Fruit fly (Drosophila melanogaster): ENCODE measurements around the gene CG12499.

CG12499 gene

dm6 chr3R:22432200-22432804 lies 14.1 kb downstream of the CG12499 start:
- TF ChIP-seq h (optimal IDR thresholded peaks at IDR 0.05) (no peak), Sin3A (optimal IDR thresholded peaks at IDR 0.05) (no peak), ttk (optimal IDR thresholded peaks at IDR 0.05) (no peak)

DNA sequence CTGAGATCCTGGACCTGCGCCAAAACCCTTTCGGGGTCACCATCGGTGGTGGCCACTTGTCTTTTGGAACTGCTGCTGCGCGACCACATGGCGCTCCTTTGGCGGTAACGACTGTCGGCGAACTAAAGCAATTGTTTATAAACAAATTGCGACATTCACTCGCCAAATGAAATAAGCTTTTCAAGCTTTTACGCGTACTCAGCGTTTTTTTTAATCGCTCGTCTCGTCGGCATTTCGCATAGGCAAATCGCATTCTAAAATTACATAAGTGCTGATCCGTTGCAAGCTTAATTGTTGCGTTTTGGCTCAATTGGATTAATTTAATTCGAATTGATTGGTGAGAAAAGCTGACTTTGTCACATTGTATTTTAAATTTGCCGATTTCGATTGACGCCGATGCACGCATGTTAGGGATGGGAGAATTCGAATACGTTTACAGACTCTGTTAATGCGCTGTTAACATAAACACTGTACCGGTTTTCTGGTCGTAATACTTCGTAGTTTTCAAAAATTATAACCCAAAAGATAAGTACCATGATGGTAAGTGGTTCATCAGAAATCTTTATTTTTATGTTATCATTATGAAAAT lies 21.7 kb downstream of the CG12499 start, which contains the start of gene pinta:
TSS of gene pinta (minus strand) at position 328 of the 589 bp plus-strand sequence.
- TF ChIP-seq ttk (optimal IDR thresholded peaks at IDR 0.05) (no peak), Sin3A (optimal IDR thresholded peaks at IDR 0.05) (no peak)

DNA sequence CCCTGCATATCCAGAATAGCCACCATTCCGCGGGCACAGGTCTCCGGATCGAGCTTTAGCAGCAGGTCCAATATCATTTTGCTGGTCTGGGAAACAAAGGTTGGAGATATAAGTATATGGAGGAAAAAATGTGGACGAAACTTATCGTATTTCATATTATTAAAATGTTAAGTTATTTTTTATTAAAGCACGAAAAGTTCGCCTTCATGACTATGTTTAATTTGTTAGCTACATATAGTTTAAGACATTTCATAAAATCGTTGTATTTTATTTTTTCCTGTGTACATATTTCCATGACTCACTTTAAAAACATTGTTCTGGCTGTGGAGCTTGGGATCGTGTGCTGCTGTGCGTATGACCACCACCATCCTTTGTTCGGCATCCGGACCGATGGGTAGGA lies 22.4 kb downstream of the CG12499 start:
- no peak for TF ChIP-seq ttk (optimal IDR thresholded peaks at IDR 0.05)
- no peak for TF ChIP-seq psq (optimal IDR thresholded peaks at IDR 0.05)
- TF ChIP-seq insv (optimal IDR thresholded peaks at IDR 0.05), result no peak
- TF ChIP-seq h (optimal IDR thresholded peaks at IDR 0.05), result no peak
- no peak for TF ChIP-seq Sin3A (optimal IDR thresholded peaks at IDR 0.05)
- no peak for TF ChIP-seq Myc (optimal IDR thresholded peaks at IDR 0.05)

DNA sequence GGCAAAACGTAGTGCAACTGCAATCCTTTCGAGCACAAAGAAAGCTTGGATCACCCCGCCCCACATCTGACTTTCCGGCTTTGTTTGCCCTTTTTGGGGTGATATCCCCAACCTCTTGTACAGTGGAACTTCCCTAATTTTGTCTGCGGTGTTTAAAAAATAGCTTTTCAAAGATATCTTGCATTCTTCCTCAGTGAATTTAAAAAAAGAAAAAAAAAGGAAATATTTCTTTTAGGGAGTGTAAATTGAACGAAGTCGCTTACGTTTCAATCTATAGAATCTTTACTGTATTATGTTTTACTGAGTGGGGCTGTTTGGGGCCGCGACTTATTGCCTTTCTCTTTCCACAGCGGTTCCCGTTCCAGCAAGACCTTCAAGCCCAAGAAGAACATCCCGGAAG lies 24.8 kb downstream of the CG12499 start:
- TF ChIP-seq psq (optimal IDR thresholded peaks at IDR 0.05), result no peak
- no peak for TF ChIP-seq ttk (optimal IDR thresholded peaks at IDR 0.05)
- no peak for TF ChIP-seq Myc (optimal IDR thresholded peaks at IDR 0.05)
- no peak for TF ChIP-seq h (optimal IDR thresholded peaks at IDR 0.05)
- no peak for TF ChIP-seq insv (optimal IDR thresholded peaks at IDR 0.05)
- no peak for TF ChIP-seq Sin3A (optimal IDR thresholded peaks at IDR 0.05)

dm6 chr3R:22420911-22421310 lies 25.5 kb downstream of the CG12499 start, which contains the start of the genes Nop56 and mats:
TSS of gene Nop56 (minus strand) at chr3R:22421068.
TSS of gene mats (plus strand) at chr3R:22421161.
- TF ChIP-seq ttk (optimal IDR thresholded peaks at IDR 0.05) (no peak), psq (optimal IDR thresholded peaks at IDR 0.05) (no peak), Sin3A (optimal IDR thresholded peaks at IDR 0.05) (no peak), h (optimal IDR thresholded peaks at IDR 0.05) (no peak), Myc (optimal IDR thresholded peaks at IDR 0.05) (no peak), insv (optimal IDR thresholded peaks at IDR 0.05) (no peak)

dm6 chr3R:22411879-22412587 lies 34.4 kb downstream of the CG12499 start:
- TF ChIP-seq Myc (optimal IDR thresholded peaks at IDR 0.05) (no peak), psq (optimal IDR thresholded peaks at IDR 0.05) (no peak), h (optimal IDR thresholded peaks at IDR 0.05) (no peak), Sin3A (optimal IDR thresholded peaks at IDR 0.05) (no peak), insv (optimal IDR thresholded peaks at IDR 0.05) (no peak), ttk (optimal IDR thresholded peaks at IDR 0.05) (no peak)

DNA sequence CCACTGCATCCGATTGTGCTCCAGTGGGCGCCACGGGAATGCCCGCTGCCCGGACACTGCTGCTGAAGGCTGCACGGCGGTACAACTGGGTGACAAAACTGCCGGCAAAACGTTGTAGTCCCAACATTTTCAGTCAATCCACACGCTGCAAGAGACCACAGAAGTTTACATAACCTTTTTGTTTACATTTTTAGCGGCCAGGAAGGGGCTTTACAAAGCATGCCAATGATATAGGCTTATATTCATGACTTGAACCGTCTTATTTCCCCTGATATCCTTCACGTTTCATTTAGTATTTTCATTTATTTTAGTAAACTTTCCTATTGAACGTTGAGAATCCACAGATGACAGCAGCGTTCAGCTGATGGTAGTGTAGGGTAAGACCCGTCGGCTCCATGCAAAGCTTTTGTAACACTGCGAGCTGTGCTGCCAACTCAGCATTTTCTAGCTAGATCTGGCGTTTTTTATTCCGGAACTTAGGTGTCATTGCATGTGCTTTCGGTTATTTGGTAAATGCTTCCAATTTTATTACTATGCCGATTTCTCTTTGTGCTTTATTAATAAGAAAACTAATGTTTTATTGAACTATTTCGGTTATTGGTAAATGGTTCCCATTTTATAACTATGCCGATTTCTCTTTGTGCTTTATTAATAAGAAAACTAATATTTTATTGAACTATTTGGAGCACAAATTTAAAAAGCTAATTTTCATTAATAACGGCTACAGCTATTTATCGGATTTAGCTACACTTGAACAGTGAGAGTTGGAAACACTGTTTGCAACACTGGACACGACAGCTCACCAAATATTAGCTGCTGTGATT lies 35.6 kb downstream of the CG12499 start, which contains the start of the genes CG13850 and lqfR:
TSS of gene CG13850 (minus strand) at position 379 of the 824 bp plus-strand sequence.
TSS of gene lqfR (plus strand) at position 765 of the 824 bp plus-strand sequence.
- TF ChIP-seq Sin3A (optimal IDR thresholded peaks at IDR 0.05) (no peak), ttk (optimal IDR thresholded peaks at IDR 0.05) (no peak), h (optimal IDR thresholded peaks at IDR 0.05) (no peak), Myc (optimal IDR thresholded peaks at IDR 0.05) (no peak), psq (optimal IDR thresholded peaks at IDR 0.05) (no peak), insv (optimal IDR thresholded peaks at IDR 0.05) (no peak)

DNA sequence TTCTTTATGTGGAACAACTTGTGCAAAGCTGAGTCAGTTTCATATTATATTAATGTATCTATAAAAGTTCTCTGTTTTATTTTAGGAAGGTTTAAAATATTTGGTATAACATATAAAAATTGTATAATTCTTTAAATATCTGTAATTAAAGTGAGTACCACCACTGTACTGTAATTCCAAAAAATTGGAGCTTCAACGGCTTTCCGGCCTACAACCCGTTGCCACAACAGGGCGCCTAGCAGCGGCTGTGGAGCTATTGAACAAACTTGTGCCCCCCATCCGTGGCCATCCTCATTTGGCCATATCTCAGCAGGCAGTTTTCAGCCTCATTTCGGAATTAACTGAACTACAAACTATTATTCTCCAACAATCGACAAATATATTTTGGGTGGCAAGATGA lies 40.7 kb downstream of the CG12499 start, which contains the start of gene CG13855:
TSS of gene CG13855 (plus strand) at position 301 of the 400 bp plus-strand sequence.
- TF ChIP-seq psq (optimal IDR thresholded peaks at IDR 0.05) (no peak), h (optimal IDR thresholded peaks at IDR 0.05) (no peak), ttk (optimal IDR thresholded peaks at IDR 0.05) (no peak), Sin3A (optimal IDR thresholded peaks at IDR 0.05) (no peak), Myc (optimal IDR thresholded peaks at IDR 0.05) (no peak), insv (optimal IDR thresholded peaks at IDR 0.05) (no peak)

dm6 chr3R:22402355-22402754 lies 44.0 kb downstream of the CG12499 start, which contains the start of gene CG13856:
TSS of gene CG13856 (plus strand) at chr3R:22402655.
- TF ChIP-seq insv (optimal IDR thresholded peaks at IDR 0.05), result no peak
- TF ChIP-seq psq (optimal IDR thresholded peaks at IDR 0.05), result no peak
- no peak for TF ChIP-seq h (optimal IDR thresholded peaks at IDR 0.05)
- TF ChIP-seq Sin3A (optimal IDR thresholded peaks at IDR 0.05), result no peak
- no peak for TF ChIP-seq Myc (optimal IDR thresholded peaks at IDR 0.05)
- no peak for TF ChIP-seq ttk (optimal IDR thresholded peaks at IDR 0.05)

dm6 chr3R:22400246-22400645 lies 46.1 kb downstream of the CG12499 start:
- TF ChIP-seq ttk (optimal IDR thresholded peaks at IDR 0.05) (no peak), psq (optimal IDR thresholded peaks at IDR 0.05) (no peak), h (optimal IDR thresholded peaks at IDR 0.05) (no peak), insv (optimal IDR thresholded peaks at IDR 0.05) (no peak), Myc (optimal IDR thresholded peaks at IDR 0.05) (no peak), Sin3A (optimal IDR thresholded peaks at IDR 0.05) (no peak)

DNA sequence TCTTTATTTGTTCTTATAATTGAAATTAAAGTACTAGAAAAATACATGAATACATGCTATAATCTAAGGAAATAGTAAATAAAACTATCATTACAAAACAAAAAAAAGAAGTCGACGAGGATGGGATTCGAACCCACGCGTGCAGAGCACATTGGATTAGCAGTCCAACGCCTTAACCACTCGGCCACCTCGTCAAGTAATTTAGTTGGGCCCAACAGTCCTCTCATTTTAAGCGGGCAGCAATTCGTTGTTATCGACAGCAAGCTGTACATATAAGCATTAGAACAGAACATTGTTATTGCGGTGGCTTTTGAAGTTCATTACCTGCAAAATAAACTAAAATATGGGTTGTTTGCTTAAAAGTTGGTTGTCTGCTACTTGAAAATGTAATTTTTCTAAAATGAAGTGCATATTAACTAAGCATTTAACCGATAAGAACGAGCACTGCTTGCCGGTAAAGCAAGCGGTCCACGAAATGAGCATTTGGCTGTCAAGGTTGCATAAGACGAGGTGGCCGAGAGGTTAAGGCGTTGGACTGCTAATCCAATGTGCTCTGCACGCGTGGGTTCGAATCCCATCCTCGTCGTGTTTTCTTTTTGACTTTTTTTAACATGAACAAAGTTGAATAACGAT lies 49.2 kb downstream of the CG12499 start:
- TF ChIP-seq Sin3A (optimal IDR thresholded peaks at IDR 0.05) (no peak), Myc (optimal IDR thresholded peaks at IDR 0.05) (no peak), ttk (optimal IDR thresholded peaks at IDR 0.05) (no peak)

Data from Kc167 (cell line).